Worm (Caenorhabditis elegans): ENCODE data around the gene nlp-36.

DNA sequence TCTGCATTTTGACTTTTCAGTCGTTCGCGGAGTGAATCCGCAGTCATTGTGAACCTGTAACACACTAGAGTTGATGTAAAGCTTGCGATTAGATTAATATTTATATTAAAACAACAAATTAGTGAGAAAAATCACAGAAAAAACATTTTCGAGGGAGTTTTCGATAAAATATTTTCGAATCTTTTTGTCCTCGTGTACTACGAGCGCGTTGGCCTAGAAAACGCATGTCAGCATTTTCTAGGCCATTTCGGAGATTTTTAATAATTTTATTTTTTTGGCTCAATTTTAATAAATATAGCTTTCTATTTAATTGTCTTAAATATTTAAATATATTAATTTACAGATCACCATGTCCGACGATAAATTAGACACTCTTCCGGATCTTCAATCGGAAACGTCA, 23.1 kb upstream of the nlp-36 start, which contains the start of gene B0464.9:
- TF ChIP-seq egl-18 (GFP tag; IDR thresholded peaks at IDR 0.05), result no peak
- TF ChIP-seq B0261.1 (tag; optimal IDR thresholded peaks at IDR 0.05), result no peak
- TF ChIP-seq ceh-40 (GFP tag; IDR thresholded peaks at IDR 0.05), result no peak
- no peak for TF ChIP-seq efl-1 (GFP tag; optimal IDR thresholded peaks at IDR 0.05)
- TF ChIP-seq dpl-1 (GFP tag; optimal IDR thresholded peaks at IDR 0.05), result no peak
- TF ChIP-seq ceh-100 (GFP tag; IDR thresholded peaks at IDR 0.05), result no peak
- no peak for TF ChIP-seq snpc-4 (GFP tag; optimal IDR thresholded peaks at IDR 0.05)
- peak in 1 of 4 experiments; percentile 36 for TF ChIP-seq snpc-4 (tag; optimal IDR thresholded peaks at IDR 0.05)
- TF ChIP-seq T26A5.8 (tag; optimal IDR thresholded peaks at IDR 0.05), result no peak
- no peak for TF ChIP-seq repo-1 (tag; optimal IDR thresholded peaks at IDR 0.05)
